Fruit fly (Drosophila melanogaster): ENCODE data around the gene CG8004.

The CG8004 gene

dm6 chr3L:19914833-19915232, 13.5 kb downstream of the CG8004 start, which contains the start of gene Rpn1 (continued):
- no peak for TF ChIP-seq Doc2 (GFP tag; IDR thresholded peaks at IDR 0.05)
- no peak for TF ChIP-seq CG8089 (GFP tag; optimal IDR thresholded peaks at IDR 0.05)
- TF ChIP-seq CG2116 (GFP tag; optimal IDR thresholded peaks at IDR 0.05): peak; percentile 77
- TF ChIP-seq CG9797 (GFP tag; optimal IDR thresholded peaks at IDR 0.05): peak; percentile 86
- TF ChIP-seq ac (GFP tag; optimal IDR thresholded peaks at IDR 0.05): no peak
- no peak for TF ChIP-seq CG12942 (GFP tag; optimal IDR thresholded peaks at IDR 0.05)
- no peak for TF ChIP-seq usp (GFP tag; optimal IDR thresholded peaks at IDR 0.05)
- TF ChIP-seq gt (GFP tag; IDR thresholded peaks at IDR 0.05): no peak
- no peak for TF ChIP-seq Xrp1 (GFP tag; IDR thresholded peaks at IDR 0.05)
- TF ChIP-seq MBD-R2 (GFP tag; IDR thresholded peaks at IDR 0.05): peak; percentile 91
- TF ChIP-seq CG10462 (GFP tag; optimal IDR thresholded peaks at IDR 0.05): no peak
- TF ChIP-seq eyg (GFP tag; optimal IDR thresholded peaks at IDR 0.05): no peak
- TF ChIP-seq CG7357 (GFP tag; IDR thresholded peaks at IDR 0.05): no peak
- no peak for TF ChIP-seq CG30431 (GFP tag; optimal IDR thresholded peaks at IDR 0.05)
- no peak for TF ChIP-seq vvl (GFP tag; IDR thresholded peaks at IDR 0.05)
- no peak for TF ChIP-seq wdn (GFP tag; IDR thresholded peaks at IDR 0.05)
- TF ChIP-seq CG13424 (tag; optimal IDR thresholded peaks at IDR 0.05): no peak
- no peak for TF ChIP-seq Camta (GFP tag; optimal IDR thresholded peaks at IDR 0.05)
- no peak for TF ChIP-seq CG16815 (GFP tag; optimal IDR thresholded peaks at IDR 0.05)
- TF ChIP-seq CG17385 (GFP tag; optimal IDR thresholded peaks at IDR 0.05): no peak
- TF ChIP-seq tna (GFP tag; IDR thresholded peaks at IDR 0.05; ENCODE audit: partially characterized antibody): no peak; the same call in 1 of the 2 replicates
- no peak for TF ChIP-seq lab (GFP tag; optimal IDR thresholded peaks at IDR 0.05)
- no peak for TF ChIP-seq Lpt (GFP tag; optimal IDR thresholded peaks at IDR 0.05)
- TF ChIP-seq Opbp (GFP tag; IDR thresholded peaks at IDR 0.05; ENCODE audit: partially characterized antibody): peak; percentile 76
- no peak for TF ChIP-seq CG13296 (GFP tag; optimal IDR thresholded peaks at IDR 0.05)
- TF ChIP-seq kni (GFP tag; optimal IDR thresholded peaks at IDR 0.05): no peak
- TF ChIP-seq mam (GFP tag; optimal IDR thresholded peaks at IDR 0.05): peak; percentile 39
- peak; percentile 60 for TF ChIP-seq Rfx (GFP tag; IDR thresholded peaks at IDR 0.05)
- no peak for TF ChIP-seq dan (GFP tag; IDR thresholded peaks at IDR 0.05)
- TF ChIP-seq chn (GFP tag; optimal IDR thresholded peaks at IDR 0.05): no peak
- no peak for TF ChIP-seq Rx (GFP tag; IDR thresholded peaks at IDR 0.05)
- TF ChIP-seq CG30020 (tag; optimal IDR thresholded peaks at IDR 0.05): peak; percentile 36
- peak; percentile 9 for TF ChIP-seq CG12391 (tag; optimal IDR thresholded peaks at IDR 0.05)
- peak; percentile 49; the same call in 2 of the 3 replicates for TF ChIP-seq ci (GFP tag; IDR thresholded peaks at IDR 0.05)
- no peak for TF ChIP-seq CG1792 (GFP tag; optimal IDR thresholded peaks at IDR 0.05)
- no peak for TF ChIP-seq run (tag; optimal IDR thresholded peaks at IDR 0.05)
- no peak for TF ChIP-seq ara (GFP tag; IDR thresholded peaks at IDR 0.05)
- TF ChIP-seq Pdp1 (GFP tag; optimal IDR thresholded peaks at IDR 0.05): no peak
- no peak for TF ChIP-seq maf-S (GFP tag; optimal IDR thresholded peaks at IDR 0.05)
- TF ChIP-seq bbx (GFP tag; IDR thresholded peaks at IDR 0.05; ENCODE audit: partially characterized antibody): peak; percentile 49; the same call in 1 of the 2 replicates
- TF ChIP-seq crc (GFP tag; optimal IDR thresholded peaks at IDR 0.05): no peak
- TF ChIP-seq CG16779 (GFP tag; IDR thresholded peaks at IDR 0.05): no peak
- TF ChIP-seq sna (GFP tag; IDR thresholded peaks at IDR 0.05; ENCODE audit: partially characterized antibody): peak; percentile 42; the same call in 1 of the 2 replicates
- no peak for TF ChIP-seq CG12104 (GFP tag; optimal IDR thresholded peaks at IDR 0.05)
- TF ChIP-seq zen (tag; optimal IDR thresholded peaks at IDR 0.05): peak; percentile 36
- TF ChIP-seq Hey (tag; optimal IDR thresholded peaks at IDR 0.05): no peak
- TF ChIP-seq D19B (GFP tag; optimal IDR thresholded peaks at IDR 0.05): no peak
- no peak for TF ChIP-seq ro (GFP tag; IDR thresholded peaks at IDR 0.05)
- no peak for TF ChIP-seq CTCF (GFP tag; optimal IDR thresholded peaks at IDR 0.05)
- TF ChIP-seq CG2889 (GFP tag; IDR thresholded peaks at IDR 0.05): no peak
- TF ChIP-seq Hand (GFP tag; optimal IDR thresholded peaks at IDR 0.05): no peak
- TF ChIP-seq CG7963 (GFP tag; IDR thresholded peaks at IDR 0.05; ENCODE audit: partially characterized antibody): no peak
- no peak for TF ChIP-seq Blimp-1 (GFP tag; optimal IDR thresholded peaks at IDR 0.05)
